Fruit fly (Drosophila melanogaster) whole organism, embryonic: ENCODE measurements around the gene nudC.

ENCODE experiments used
- Atf6 ChIP-seq: fragments of 200-800 bp; sonication (Bioruptor generic); IDR thresholded peaks from 2 replicates; pipeline ENCODE4 v1.3.6; 2022; ENCODE audit warnings: missing biosample characterization, missing genetic modification characterization
- Blimp-1 ChIP-seq: fragments of 200-800 bp; sonication (Bioruptor generic); optimal IDR thresholded peaks from 3 replicates; lab custom pipeline; 2018; ENCODE audit warnings: missing biosample characterization, missing genetic modification characterization, mild to moderate bottlenecking, moderate library complexity, missing genetic modification reagents
- CG10147 ChIP-seq: fragments of 200-800 bp; sonication (Bioruptor generic); optimal IDR thresholded peaks from 2 replicates; lab custom pipeline; 2019; ENCODE audit warnings: missing biosample characterization, mild to moderate bottlenecking, missing genetic modification characterization, moderate library complexity
- CG10979 ChIP-seq: fragments of 200-800 bp; sonication (Bioruptor generic); optimal IDR thresholded peaks from 2 replicates; lab custom pipeline; 2018; ENCODE audit warnings: missing biosample characterization, mild to moderate bottlenecking, missing genetic modification characterization, moderate library complexity
- CG12236 ChIP-seq: fragments of 200-800 bp; sonication (Bioruptor generic); optimal IDR thresholded peaks from 2 replicates; lab custom pipeline; 2016; ENCODE audit warnings: missing biosample characterization, missing genetic modification characterization
- CG13296 ChIP-seq: fragments of 200-800 bp; sonication (Bioruptor generic); optimal IDR thresholded peaks from 3 replicates; lab custom pipeline; 2018; ENCODE audit warnings: missing biosample characterization, mild to moderate bottlenecking, missing genetic modification characterization
- CG13894 ChIP-seq: fragments of 200-800 bp; sonication (Bioruptor generic); optimal IDR thresholded peaks from 3 replicates; lab custom pipeline; 2018; ENCODE audit warnings: missing biosample characterization, mild to moderate bottlenecking, missing genetic modification characterization, moderate library complexity
- CG14667 ChIP-seq: fragments of 200-800 bp; sonication (Bioruptor generic); IDR thresholded peaks from 2 replicates; pipeline ENCODE4 v1.3.6; 2022; ENCODE audit warnings: missing biosample characterization, missing genetic modification characterization
- CG16813 ChIP-seq: fragments of 200-800 bp; sonication (Bioruptor generic); IDR thresholded peaks from 3 replicates; pipeline ENCODE4 v1.3.6; 2022; ENCODE audit warnings: missing biosample characterization, missing genetic modification characterization; ENCODE audit not compliant: partially characterized antibody
- CG17361 ChIP-seq: fragments of 200-800 bp; sonication (Bioruptor generic); IDR thresholded peaks from 3 replicates; pipeline ENCODE4 v1.3.6; 2022; ENCODE audit warnings: missing biosample characterization, missing genetic modification characterization
- CG2875 ChIP-seq: fragments of 200-800 bp; sonication (Bioruptor generic); optimal IDR thresholded peaks from 2 replicates; lab custom pipeline; 2017; ENCODE audit warnings: missing biosample characterization, mild to moderate bottlenecking, missing genetic modification characterization, missing genetic modification reagents
- CG30431 ChIP-seq: fragments of 200-800 bp; sonication (Bioruptor generic); optimal IDR thresholded peaks from 2 replicates; lab custom pipeline; 2017; ENCODE audit warnings: missing biosample characterization, missing genetic modification characterization
- CG32767 ChIP-seq: fragments of 200-800 bp; sonication (Bioruptor generic); IDR thresholded peaks from 2 replicates; pipeline ENCODE4 v1.3.6; 2022; ENCODE audit warnings: missing biosample characterization, missing genetic modification characterization
- CG32772 ChIP-seq: fragments of 200-800 bp; sonication (Bioruptor generic); IDR thresholded peaks from 2 replicates; pipeline ENCODE4 v1.3.6; 2022; ENCODE audit warnings: missing biosample characterization, missing genetic modification characterization
- CG42726 ChIP-seq: fragments of 200-800 bp; sonication (Bioruptor generic); IDR thresholded peaks from 2 replicates; pipeline ENCODE4 v1.3.6; 2022; ENCODE audit warnings: missing biosample characterization, missing genetic modification characterization; ENCODE audit not compliant: partially characterized antibody
- CG4282 ChIP-seq: fragments of 200-800 bp; sonication (Bioruptor generic); optimal IDR thresholded peaks from 2 replicates; lab custom pipeline; 2016; ENCODE audit warnings: missing biosample characterization, missing genetic modification characterization
- CG43689 ChIP-seq: fragments of 200-800 bp; sonication (Bioruptor generic); IDR thresholded peaks from 2 replicates; pipeline ENCODE4 v1.3.6; 2022; ENCODE audit warnings: missing biosample characterization, missing genetic modification characterization
- CG4424 ChIP-seq: fragments of 200-800 bp; sonication (Bioruptor generic); optimal IDR thresholded peaks from 3 replicates; lab custom pipeline; 2016; ENCODE audit warnings: missing biosample characterization, missing genetic modification characterization
- CG5245 ChIP-seq: fragments of 200-800 bp; sonication (Bioruptor generic); optimal IDR thresholded peaks from 3 replicates; lab custom pipeline; 2016; ENCODE audit warnings: missing biosample characterization, missing genetic modification characterization
- CG6813 ChIP-seq: fragments of 200-800 bp; sonication (Bioruptor generic); optimal IDR thresholded peaks from 2 replicates; lab custom pipeline; 2017; ENCODE audit warnings: missing biosample characterization, missing genetic modification characterization, mild to moderate bottlenecking, moderate library complexity, missing genetic modification reagents
- CG7786 ChIP-seq: fragments of 200-800 bp; sonication (Bioruptor generic); optimal IDR thresholded peaks from 2 replicates; lab custom pipeline; 2016; ENCODE audit warnings: missing biosample characterization, missing genetic modification characterization
- Drgx ChIP-seq: fragments of 200-800 bp; sonication (Bioruptor generic); IDR thresholded peaks from 2 replicates; pipeline ENCODE4 v1.3.6; 2022; ENCODE audit warnings: missing biosample characterization, missing genetic modification characterization
- Ets65A ChIP-seq: fragments of 200-800 bp; sonication (Bioruptor generic); peaks from one replicate; lab custom pipeline; 2016; ENCODE audit warnings: missing biosample characterization, missing genetic modification characterization
- GATAe ChIP-seq: fragments of 200-800 bp; sonication (Bioruptor generic); conservative IDR thresholded peaks from 2 replicates; pipeline ENCODE4 v1.3.6; 2022; ENCODE audit warnings: missing biosample characterization, missing genetic modification characterization
- H2.0 ChIP-seq: fragments of 200-800 bp; sonication (Bioruptor generic); IDR thresholded peaks from 2 replicates; pipeline ENCODE4 v1.3.6; 2022; ENCODE audit warnings: missing biosample characterization, missing genetic modification characterization
- HLH4C ChIP-seq: fragments of 200-800 bp; sonication (Bioruptor generic); IDR thresholded peaks from 3 replicates; pipeline ENCODE4 v1.3.6; 2022; ENCODE audit warnings: missing biosample characterization, missing genetic modification characterization; ENCODE audit not compliant: partially characterized antibody
- HLH54F ChIP-seq: fragments of 200-800 bp; sonication (Bioruptor generic); optimal IDR thresholded peaks from 3 replicates; lab custom pipeline; 2016; ENCODE audit warnings: missing biosample characterization, missing genetic modification characterization
- NFAT ChIP-seq: fragments of 200-800 bp; sonication (Bioruptor generic); IDR thresholded peaks from 2 replicates; pipeline ENCODE4 v1.3.6; 2022; ENCODE audit warnings: missing biosample characterization, missing genetic modification characterization
- YL-1 ChIP-seq: fragments of 200-800 bp; sonication (Bioruptor generic); optimal IDR thresholded peaks from 3 replicates; lab custom pipeline; 2017; ENCODE audit warnings: missing biosample characterization, mild to moderate bottlenecking, missing genetic modification characterization
- ara ChIP-seq: fragments of 200-800 bp; sonication (Bioruptor generic); IDR thresholded peaks from 2 replicates; pipeline ENCODE4 v1.3.6; 2022; ENCODE audit warnings: missing biosample characterization, missing genetic modification characterization
- ash1 ChIP-seq: fragments of 200-800 bp; sonication (Bioruptor generic); optimal IDR thresholded peaks from 2 replicates; lab custom pipeline; 2018; ENCODE audit warnings: missing biosample characterization, mild to moderate bottlenecking, missing genetic modification characterization
- bowl ChIP-seq: fragments of 200-800 bp; sonication (Bioruptor generic); IDR thresholded peaks from 2 replicates; pipeline ENCODE4 v1.3.6; 2022; ENCODE audit warnings: missing biosample characterization, missing genetic modification characterization
- dysf ChIP-seq: fragments of 200-800 bp; sonication (Bioruptor generic); IDR thresholded peaks from 3 replicates; pipeline ENCODE4 v1.3.6; 2022; ENCODE audit warnings: missing biosample characterization, missing genetic modification characterization
- gsb ChIP-seq: fragments of 200-800 bp; sonication (Bioruptor generic); IDR thresholded peaks from 2 replicates; pipeline ENCODE4 v1.3.6; 2022; ENCODE audit warnings: missing biosample characterization, missing genetic modification characterization
- ham ChIP-seq: fragments of 200-800 bp; sonication (Bioruptor generic); IDR thresholded peaks from 2 replicates; pipeline ENCODE4 v1.3.6; 2022; ENCODE audit warnings: missing biosample characterization, missing genetic modification characterization
- hkb ChIP-seq, 2 experiments: fragments of 200-800 bp in 1 of 2; fragments of >200 bp in 1 of 2; sonication (Bioruptor generic) in 1 of 2; IDR thresholded peaks in 1 of 2; optimal IDR thresholded peaks in 1 of 2; 2 replicates each; pipeline versions ENCODE4 v1.3.6 to Lab custom; 2017 to 2022; ENCODE audit warnings: missing biosample characterization in 1 of 2, missing genetic modification characterization in 1 of 2
- hth ChIP-seq: fragments of >200 bp; optimal IDR thresholded peaks from 2 replicates; lab custom pipeline; 2017; ENCODE audit warnings: inconsistent platforms
- kni ChIP-seq: fragments of 200-800 bp; sonication (Bioruptor generic); optimal IDR thresholded peaks from 3 replicates; lab custom pipeline; 2017; ENCODE audit warnings: mild to moderate bottlenecking, missing biosample characterization, missing genetic modification reagents, missing genetic modification characterization
- lmd ChIP-seq: fragments of 200-800 bp; sonication (Bioruptor generic); IDR thresholded peaks from 2 replicates; pipeline ENCODE4 v1.3.6; 2022; ENCODE audit warnings: missing biosample characterization, missing genetic modification characterization
- nerfin-2 ChIP-seq: fragments of 200-800 bp; sonication (Bioruptor generic); IDR thresholded peaks from 2 replicates; pipeline ENCODE4 v1.3.6; 2022; ENCODE audit warnings: missing biosample characterization, missing genetic modification characterization; ENCODE audit not compliant: partially characterized antibody
- nmo ChIP-seq: fragments of 200-800 bp; sonication (Bioruptor generic); optimal IDR thresholded peaks from 2 replicates; lab custom pipeline; 2018; ENCODE audit warnings: missing biosample characterization, mild to moderate bottlenecking, missing genetic modification characterization, moderate library complexity
- pfk ChIP-seq: fragments of 200-800 bp; sonication (Bioruptor generic); optimal IDR thresholded peaks from 2 replicates; lab custom pipeline; 2018; ENCODE audit warnings: missing biosample characterization, mild to moderate bottlenecking, missing genetic modification characterization, moderate library complexity
- phol ChIP-seq: fragments of 200-800 bp; sonication (Bioruptor generic); optimal IDR thresholded peaks from 3 replicates; lab custom pipeline; 2018; ENCODE audit warnings: missing biosample characterization, mild to moderate bottlenecking, missing genetic modification characterization, moderate library complexity
- slbo ChIP-seq: fragments of 200-800 bp; sonication (Bioruptor generic); IDR thresholded peaks from 2 replicates; pipeline ENCODE4 v1.3.6; 2022; ENCODE audit warnings: missing biosample characterization, missing genetic modification characterization
- tgo ChIP-seq: fragments of 200-800 bp; sonication (Bioruptor generic); IDR thresholded peaks from 3 replicates; pipeline ENCODE4 v1.3.6; 2022; ENCODE audit warnings: missing biosample characterization, missing genetic modification characterization
- ttk ChIP-seq: fragments of 200-800 bp; sonication (Bioruptor generic); IDR thresholded peaks from 2 replicates; pipeline ENCODE4 v2.1.2; 2022; ENCODE audit warnings: missing biosample characterization, missing genetic modification characterization
- twi ChIP-seq: fragments of 200-800 bp; optimal IDR thresholded peaks from 2 replicates; lab custom pipeline; 2019; ENCODE audit warnings: missing biosample characterization, mild to moderate bottlenecking, missing genetic modification characterization, moderate library complexity

Gene nudC

DNA sequence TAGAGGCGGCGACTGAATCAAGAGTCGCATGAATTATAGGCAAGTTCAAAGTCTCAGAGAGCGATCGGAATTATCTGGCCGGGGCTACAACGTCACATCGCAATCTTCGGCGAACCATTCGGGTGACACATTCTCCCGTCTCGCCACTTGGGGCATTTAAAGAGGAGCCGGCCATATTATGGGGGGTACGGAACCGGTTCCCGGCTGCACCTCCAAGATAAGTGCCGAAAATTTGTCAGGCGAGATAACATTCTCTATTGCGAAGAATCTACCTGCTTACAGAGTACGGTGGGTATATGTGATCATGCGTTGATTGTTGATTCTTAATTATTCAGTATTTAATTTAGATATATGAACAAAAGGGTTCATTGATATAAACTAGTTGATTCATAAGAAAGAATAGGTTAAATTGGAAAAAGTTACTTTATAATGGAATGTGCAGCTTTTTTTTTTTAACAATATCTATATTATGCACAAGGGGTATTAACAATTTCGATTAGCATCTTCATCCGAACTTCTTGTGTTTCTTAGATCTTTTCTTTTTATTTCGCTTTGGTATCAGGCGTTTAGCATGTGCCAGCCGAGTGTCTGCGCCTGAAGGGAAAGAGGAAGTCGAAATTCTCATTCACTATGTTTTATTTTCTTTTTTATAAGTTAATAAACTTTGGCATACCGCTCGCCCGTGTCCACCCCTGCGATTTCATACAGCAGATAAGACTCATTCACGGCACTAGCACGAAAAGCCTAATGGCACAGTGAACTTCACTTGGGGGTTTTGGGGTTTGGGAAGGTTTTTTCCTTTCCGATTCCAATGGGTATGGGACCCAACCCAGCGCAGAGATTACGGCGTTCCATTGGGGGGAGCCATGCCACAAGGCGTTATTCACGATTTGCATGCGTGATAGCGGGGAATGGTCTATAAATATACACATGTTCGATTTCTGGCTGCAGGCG is 3.0 kb upstream of the nudC start (continued):
- TF ChIP-seq ham (GFP tag; lab: Robert Waterston, UW), result no peak
- TF ChIP-seq tgo, result no peak
- no peak for TF ChIP-seq ara (GFP tag; lab: Robert Waterston, UW)
- 0 out of 2 replicates have a peak, but pooled peaks have one; percentile 6 for TF ChIP-seq ttk (GFP tag; lab: Robert Waterston, UW)
- peak; percentile 80 for TF ChIP-seq Ets65A (GFP tag; lab: Kevin White, UChicago)
- TF ChIP-seq H2.0, result no peak
- no peak for TF ChIP-seq CG10147
- peak; percentile 67 for TF ChIP-seq dysf (GFP tag; lab: Robert Waterston, UW)
- no peak for TF ChIP-seq CG16813 (GFP tag; lab: Robert Waterston, UW)
- peak; percentile 48 for TF ChIP-seq CG4424 (GFP tag; lab: Kevin White, UChicago)
- no peak for TF ChIP-seq ash1 (GFP tag; lab: Kevin White, UChicago)
- TF ChIP-seq bowl (GFP tag; lab: Robert Waterston, UW), result no peak
- no peak for TF ChIP-seq hth
- no peak for TF ChIP-seq twi
- TF ChIP-seq HLH4C, result no peak
- peak; percentile 30 for TF ChIP-seq CG2875 (GFP tag; lab: Kevin White, UChicago)
- peak; percentile 28 for TF ChIP-seq lmd
- TF ChIP-seq CG32772, result 0 out of 2 replicates have a peak, but pooled peaks have one; percentile 26
- no peak for TF ChIP-seq YL-1 (GFP tag; lab: Kevin White, UChicago)
- TF ChIP-seq CG32767, result no peak
- no peak for TF ChIP-seq GATAe
- TF ChIP-seq CG5245 (GFP tag; lab: Kevin White, UChicago), result peak; percentile 53
- TF ChIP-seq CG30431, result no peak
- peak; percentile 23 for TF ChIP-seq HLH54F (GFP tag; lab: Kevin White, UChicago)
- TF ChIP-seq CG14667, result no peak
- TF ChIP-seq nmo (GFP tag; lab: Kevin White, UChicago), result peak; percentile 75
- TF ChIP-seq CG42726 (GFP tag; lab: Robert Waterston, UW), result 0 out of 2 replicates have a peak, but pooled peaks have one; percentile 6
- TF ChIP-seq kni (GFP tag; lab: Kevin White, UChicago), result peak; percentile 7
- TF ChIP-seq nerfin-2 (GFP tag; lab: Robert Waterston, UW), result no peak
- peak; percentile 2 for TF ChIP-seq CG7786 (GFP tag; lab: Kevin White, UChicago)
- TF ChIP-seq hkb (optimal IDR thresholded peaks at IDR 0.05; lab: Kevin White, UChicago), result no peak
- TF ChIP-seq hkb (GFP tag; IDR thresholded peaks at IDR 0.05; lab: Robert Waterston, UW), result no peak; the same call in 1 of the 2 replicates
- no peak; the same call in 1 of the 2 replicates for TF ChIP-seq Atf6 (GFP tag; lab: Robert Waterston, UW)
- no peak for TF ChIP-seq CG12236 (GFP tag; lab: Kevin White, UChicago)
- TF ChIP-seq NFAT, result no peak
- no peak for TF ChIP-seq Drgx (GFP tag; lab: Robert Waterston, UW)
- TF ChIP-seq CG43689 (GFP tag; lab: Robert Waterston, UW), result no peak
- no peak for TF ChIP-seq pfk
- peak; percentile 80 for TF ChIP-seq CG10979
- TF ChIP-seq Blimp-1 (GFP tag; lab: Kevin White, UChicago), result peak; percentile 73
- TF ChIP-seq CG17361 (GFP tag; lab: Robert Waterston, UW), result peak; percentile 80
- peak; percentile 70 for TF ChIP-seq phol (tag; lab: Kevin White, UChicago)
- TF ChIP-seq CG4282 (GFP tag; lab: Kevin White, UChicago), result no peak
- no peak for TF ChIP-seq CG13894 (tag; lab: Kevin White, UChicago)
- peak; percentile 47 for TF ChIP-seq slbo (GFP tag; lab: Robert Waterston, UW)
- no peak for TF ChIP-seq gsb (GFP tag; lab: Robert Waterston, UW)
- no peak for TF ChIP-seq CG6813 (GFP tag; lab: Kevin White, UChicago)
- TF ChIP-seq CG13296, result no peak
